Fruit fly (Drosophila melanogaster): Measurements from ENCODE around the gene CG12746.

CG12746 gene

DNA sequence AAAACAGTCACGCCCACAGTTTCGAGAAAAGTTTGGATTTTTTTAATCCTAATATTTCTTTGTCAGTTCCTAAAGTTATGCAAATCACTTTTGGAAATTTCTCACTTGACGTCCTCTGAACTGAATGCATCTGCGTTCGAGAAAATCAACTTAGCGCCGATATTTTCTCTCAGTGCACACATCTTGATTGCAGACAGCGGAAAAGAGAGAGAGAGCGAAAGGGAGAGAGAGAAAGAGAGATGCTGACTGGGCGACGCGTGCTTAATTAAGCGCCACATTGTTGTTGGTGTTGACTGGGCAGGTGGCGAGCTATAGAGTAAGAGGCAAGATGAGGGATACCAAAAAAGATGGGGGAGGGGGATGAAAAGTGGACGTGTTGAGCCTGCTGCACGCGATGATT, 46.0 kb upstream of the CG12746 start (continued):
- TF ChIP-seq CG8632 (GFP tag; optimal IDR thresholded peaks at IDR 0.05) (peak; percentile 65), topi (GFP tag; optimal IDR thresholded peaks at IDR 0.05) (peak; percentile 61), Sox15 (GFP tag; optimal IDR thresholded peaks at IDR 0.05) (peak; percentile 52), Smox (GFP tag; optimal IDR thresholded peaks at IDR 0.05) (peak; percentile 53), CG1621 (tag; optimal IDR thresholded peaks at IDR 0.05) (peak; percentile 41), CG3032 (tag; optimal IDR thresholded peaks at IDR 0.05) (peak; percentile 48), Gug (GFP tag; IDR thresholded peaks at IDR 0.05) (peak; percentile 43; the same call in 1 of the 2 replicates), eg (GFP tag; IDR thresholded peaks at IDR 0.05) (peak; percentile 75)

DNA sequence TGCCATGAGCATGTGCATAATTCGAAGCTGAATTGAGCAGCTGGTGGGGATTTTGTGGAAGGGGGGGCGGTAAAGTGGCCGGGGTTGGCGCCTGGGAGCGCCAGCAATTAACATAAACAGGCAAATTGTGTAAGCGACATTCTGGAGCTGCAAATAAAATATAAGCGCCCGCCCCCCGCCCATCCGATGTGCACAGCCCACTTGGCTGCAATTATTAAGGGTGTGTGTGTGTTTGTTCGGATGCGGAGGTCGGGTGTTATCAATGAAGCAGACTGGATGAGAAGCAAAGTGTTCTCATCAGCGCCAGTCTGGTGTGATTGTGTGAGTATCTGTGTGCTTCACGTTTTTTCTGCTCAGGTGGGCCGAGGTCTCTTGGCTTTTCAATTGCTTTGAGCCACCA, 44.9 kb upstream of the CG12746 start:
- no peak for TF ChIP-seq CG8119 (GFP tag; IDR thresholded peaks at IDR 0.05)
- no peak for TF ChIP-seq CG16779 (tag; optimal IDR thresholded peaks at IDR 0.05)
- TF ChIP-seq ss (GFP tag; optimal IDR thresholded peaks at IDR 0.05) = no peak
- peak; percentile 98 for TF ChIP-seq svp (GFP tag)
- TF ChIP-seq fd85E (GFP tag; optimal IDR thresholded peaks at IDR 0.05) = no peak
- TF ChIP-seq Ets96B (tag; optimal IDR thresholded peaks at IDR 0.05) = no peak
- TF ChIP-seq CG11762 (GFP tag; optimal IDR thresholded peaks at IDR 0.05; ENCODE audit: insufficient read depth) = no peak
- 0 out of 3 replicates have a peak, but pooled peaks have one; percentile 22 for TF ChIP-seq CG6163 (GFP tag; IDR thresholded peaks at IDR 0.05)
- TF ChIP-seq CG6854 (GFP tag; optimal IDR thresholded peaks at IDR 0.05) = no peak
- TF ChIP-seq CG11902 (GFP tag; optimal IDR thresholded peaks at IDR 0.05) = no peak
- no peak for TF ChIP-seq Hr38 (GFP tag; optimal IDR thresholded peaks at IDR 0.05)
- TF ChIP-seq pdm3 (GFP tag; optimal IDR thresholded peaks at IDR 0.05) = no peak
- TF ChIP-seq Smox (GFP tag; optimal IDR thresholded peaks at IDR 0.05) = no peak
- no peak for TF ChIP-seq CG8319 (GFP tag; optimal IDR thresholded peaks at IDR 0.05)

DNA sequence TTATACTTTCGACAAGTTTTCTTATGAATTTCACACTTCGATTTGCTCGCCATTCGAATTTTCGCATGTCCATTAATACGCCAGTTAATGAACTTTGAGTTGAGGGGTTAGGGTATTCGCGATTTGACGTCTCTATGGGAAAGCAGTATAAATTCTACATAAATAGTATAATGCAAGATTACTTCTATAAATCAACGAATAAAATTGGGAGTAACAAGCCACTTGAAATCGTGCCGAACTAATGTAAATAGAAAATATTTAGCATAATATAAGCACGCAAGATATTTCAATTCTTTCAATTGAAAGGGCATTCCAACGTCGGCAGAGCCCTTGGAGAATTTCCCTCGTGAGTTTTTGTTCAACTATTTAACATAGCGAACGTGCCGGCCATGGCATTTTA, 44.1 kb upstream of the CG12746 start:
- TF ChIP-seq Eip78C (GFP tag) (peak; percentile 52), acj6 (GFP tag; optimal IDR thresholded peaks at IDR 0.05) (no peak), Hr4 (GFP tag; optimal IDR thresholded peaks at IDR 0.05) (peak; percentile 31)

DNA sequence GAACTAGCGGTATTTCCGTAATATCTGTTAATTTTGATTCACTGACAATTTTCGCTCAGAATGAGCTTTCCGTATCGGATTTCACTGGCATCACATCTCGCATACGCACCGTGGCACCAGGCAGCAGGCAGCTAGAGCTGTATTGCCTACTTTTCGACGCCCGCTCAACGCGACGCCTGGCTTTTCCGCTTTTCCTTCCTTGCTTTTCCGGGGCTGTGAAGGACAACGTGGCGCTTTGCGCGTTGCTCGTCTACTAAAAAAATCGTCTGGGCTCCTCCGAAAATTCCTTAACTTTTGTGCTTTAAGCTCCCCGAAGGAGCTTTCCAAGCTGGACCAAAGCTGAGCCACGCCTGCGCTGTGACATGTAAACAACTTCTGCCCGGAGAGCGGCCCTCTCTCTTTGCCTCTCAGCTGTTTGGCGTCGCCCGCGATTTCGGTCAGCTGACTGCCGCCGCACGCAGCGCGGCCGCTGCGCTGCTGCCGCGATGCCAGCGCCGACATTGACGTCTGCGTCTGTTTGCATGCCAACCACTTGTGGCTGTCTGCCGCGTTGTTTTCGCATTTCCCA, 41.5 kb upstream of the CG12746 start, which contains the start of the genes CG43845 and Nmdar1:
TSS of gene CG43845 (minus strand) at position 51 of the 568 bp plus-strand sequence.
TSS of gene Nmdar1 (minus strand) at position 259 of the 568 bp plus-strand sequence.
- TF ChIP-seq Eip78C (GFP tag) (no peak), CG8119 (GFP tag; IDR thresholded peaks at IDR 0.05) (no peak), spab (GFP tag; optimal IDR thresholded peaks at IDR 0.05) (no peak), Sox14 (GFP tag; optimal IDR thresholded peaks at IDR 0.05) (no peak), Eip75B (GFP tag; optimal IDR thresholded peaks at IDR 0.05) (no peak), fd85E (GFP tag; optimal IDR thresholded peaks at IDR 0.05) (no peak), Eip93F (GFP tag; optimal IDR thresholded peaks at IDR 0.05) (no peak), Sox102F (GFP tag; optimal IDR thresholded peaks at IDR 0.05) (no peak), CG15336 (GFP tag; IDR thresholded peaks at IDR 0.05) (no peak)

DNA sequence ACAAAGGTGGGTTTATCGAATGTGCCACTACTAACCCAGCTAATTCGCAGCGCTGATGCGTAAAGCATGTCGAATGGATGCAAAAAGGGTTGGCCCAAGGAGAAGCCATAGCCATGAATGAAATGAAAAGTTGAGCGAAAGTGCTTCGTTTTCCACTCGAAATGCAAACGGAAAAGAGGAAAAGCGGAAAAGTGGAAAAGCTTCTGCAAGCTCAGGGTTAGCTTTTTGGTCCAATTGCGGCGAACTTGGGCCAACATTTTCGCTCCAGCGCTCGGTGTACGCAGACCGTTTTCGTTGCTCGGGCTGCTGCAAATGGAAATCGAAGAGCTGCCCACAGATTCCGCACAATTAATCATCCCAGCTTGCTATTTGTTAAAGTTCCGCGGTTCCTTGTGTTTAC, 39.9 kb upstream of the CG12746 start:
- TF ChIP-seq Ets21C (GFP tag; optimal IDR thresholded peaks at IDR 0.05) (no peak), CG6276 (GFP tag; optimal IDR thresholded peaks at IDR 0.05) (no peak), Blimp-1 (GFP tag; optimal IDR thresholded peaks at IDR 0.05) (no peak), CG3032 (tag; optimal IDR thresholded peaks at IDR 0.05) (no peak), OdsH (GFP tag; optimal IDR thresholded peaks at IDR 0.05) (no peak), acj6 (GFP tag; optimal IDR thresholded peaks at IDR 0.05) (no peak), svp (GFP tag) (no peak), CG7368 (GFP tag; optimal IDR thresholded peaks at IDR 0.05) (no peak), Met (GFP tag; optimal IDR thresholded peaks at IDR 0.05) (no peak), Eip93F (GFP tag; optimal IDR thresholded peaks at IDR 0.05) (no peak), CG3919 (GFP tag; optimal IDR thresholded peaks at IDR 0.05) (no peak)

Data from whole organism, prepupa.